Worm (Caenorhabditis elegans): ENCODE data around the gene unc-17.

unc-17 gene

DNA sequence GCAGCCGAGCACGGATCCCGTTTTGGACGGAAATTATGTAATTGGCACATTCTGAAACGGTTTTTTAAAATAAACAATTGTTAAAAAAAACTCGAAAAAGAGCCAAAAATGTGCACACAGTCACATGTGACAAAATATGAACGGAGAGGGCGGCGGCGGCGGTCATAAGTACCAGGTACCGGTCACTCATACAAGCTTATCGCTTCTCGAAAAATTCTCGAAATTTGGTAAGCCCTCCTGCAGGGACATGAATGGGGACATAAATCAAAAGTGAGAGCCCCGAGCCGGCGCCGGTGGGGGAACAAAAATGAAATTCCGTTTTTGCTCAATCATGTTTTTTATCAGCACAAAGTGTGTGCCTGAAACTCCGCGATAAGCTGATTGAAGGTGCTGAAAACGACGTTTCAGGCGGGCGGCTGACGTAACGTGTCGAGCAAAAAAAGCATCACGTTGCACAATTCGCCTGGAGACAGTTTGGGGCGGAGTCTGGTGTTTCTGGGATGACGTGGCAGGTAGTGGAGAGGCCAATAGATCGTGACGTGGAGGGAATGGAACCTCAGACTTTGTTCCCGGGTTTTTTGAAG lies 11.4 kb downstream of the unc-17 start, which contains the start of gene ltah-1.2:
ltah-1.2 (minus strand) TSS at position 51 of the 584 bp plus-strand sequence.
- TF ChIP-seq efl-1 (optimal IDR thresholded peaks at IDR 0.05), result no peak
- TF ChIP-seq efl-1 (GFP tag; optimal IDR thresholded peaks at IDR 0.05 in 1 of 2), result peak in 1 of 2 experiments; percentile 15
- no peak for TF ChIP-seq ztf-11 (tag; optimal IDR thresholded peaks at IDR 0.05)
- peak; percentile 11 for TF ChIP-seq pax-3 (tag; optimal IDR thresholded peaks at IDR 0.05)
- no peak for TF ChIP-seq lsy-2 (tag; optimal IDR thresholded peaks at IDR 0.05)
- no peak for TF ChIP-seq unc-62 (GFP tag; optimal IDR thresholded peaks at IDR 0.05)
- peak; percentile 76 for TF ChIP-seq elt-2 (tag; optimal IDR thresholded peaks at IDR 0.05)
- no peak for TF ChIP-seq zip-4 (GFP tag; optimal IDR thresholded peaks at IDR 0.05)

- TF ChIP-seq efl-1 (optimal IDR thresholded peaks at IDR 0.05), result no peak
- TF ChIP-seq efl-1 (GFP tag; optimal IDR thresholded peaks at IDR 0.05 in 1 of 2), result peak in 1 of 2 experiments; percentile 74
- TF ChIP-seq jun-1 (tag; optimal IDR thresholded peaks at IDR 0.05), result peak; percentile 34
- TF ChIP-seq nhr-19 (GFP tag; conservative IDR thresholded peaks at IDR 0.05), result peak; percentile 25; the same call in 1 of the 2 replicates
- no peak for TF ChIP-seq lin-14 (GFP tag; optimal IDR thresholded peaks at IDR 0.05)
- TF ChIP-seq nhr-20 (tag; optimal IDR thresholded peaks at IDR 0.05), result peak; percentile 27
- TF ChIP-seq pqm-1 (tag; optimal IDR thresholded peaks at IDR 0.05), result peak; percentile 81
- TF ChIP-seq mdl-1 (tag; optimal IDR thresholded peaks at IDR 0.05), result peak in 1 of 2 experiments; percentile 53
- no peak for TF ChIP-seq C34B4.2 (tag; optimal IDR thresholded peaks at IDR 0.05)
- peak; percentile 57 for TF ChIP-seq nhr-90 (tag; optimal IDR thresholded peaks at IDR 0.05; ENCODE audit: poor library complexity)
- TF ChIP-seq elt-2 (tag; optimal IDR thresholded peaks at IDR 0.05), result peak; percentile 99
- no peak for TF ChIP-seq xbp-1 (tag; optimal IDR thresholded peaks at IDR 0.05)
- peak; percentile 53 for TF ChIP-seq nhr-71 (tag; optimal IDR thresholded peaks at IDR 0.05)
- peak; percentile 1 for TF ChIP-seq egl-13 (tag; optimal IDR thresholded peaks at IDR 0.05)
- TF ChIP-seq fkh-8 (tag; optimal IDR thresholded peaks at IDR 0.05), result no peak
- TF ChIP-seq lin-35 (GFP tag; optimal IDR thresholded peaks at IDR 0.05), result peak in 1 of 2 experiments; percentile 69
Measured at ce11 chrIV:3611845-3612244, 12.7 kb downstream of the unc-17 start.

DNA sequence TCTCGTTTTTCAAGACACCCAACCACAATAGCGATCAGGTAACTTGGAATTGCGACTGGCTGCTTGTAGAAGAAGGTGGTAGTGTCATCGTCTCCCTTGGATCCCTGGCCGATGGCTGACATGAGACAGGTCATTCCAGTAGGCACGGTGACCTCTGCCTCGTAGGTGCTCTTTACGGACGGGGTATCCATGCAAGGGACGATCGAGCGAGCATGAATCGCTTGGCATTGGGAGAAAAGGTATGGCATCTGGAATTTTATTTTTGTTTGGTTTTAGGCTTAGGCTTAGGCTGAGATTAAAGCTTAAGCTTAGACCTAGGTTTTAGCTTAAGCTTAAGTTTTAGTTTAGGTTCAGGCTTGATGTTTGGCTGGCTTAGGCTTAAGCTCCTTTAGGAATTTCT lies 13.5 kb downstream of the unc-17 start:
- TF ChIP-seq ceh-90 (tag; optimal IDR thresholded peaks at IDR 0.05), result no peak
- no peak for TF ChIP-seq nhr-90 (tag; optimal IDR thresholded peaks at IDR 0.05; ENCODE audit: poor library complexity)
- TF ChIP-seq nhr-77 (tag; optimal IDR thresholded peaks at IDR 0.05), result no peak
- no peak for TF ChIP-seq nhr-85 (tag)
- TF ChIP-seq pqm-1 (tag; optimal IDR thresholded peaks at IDR 0.05), result no peak
- no peak for TF ChIP-seq efl-3 (GFP tag; optimal IDR thresholded peaks at IDR 0.05)

- TF ChIP-seq C34B4.2 (tag; optimal IDR thresholded peaks at IDR 0.05) (no peak), nhr-77 (tag; optimal IDR thresholded peaks at IDR 0.05) (no peak), mab-9 (GFP tag; IDR thresholded peaks at IDR 0.05) (no peak), sptf-1 (tag; optimal IDR thresholded peaks at IDR 0.05) (no peak), ces-1 (GFP tag; optimal IDR thresholded peaks at IDR 0.05) (no peak), pqm-1 (tag; optimal IDR thresholded peaks at IDR 0.05) (no peak), dsc-1 (tag; optimal IDR thresholded peaks at IDR 0.05) (no peak), egl-27 (tag; optimal IDR thresholded peaks at IDR 0.05) (no peak), pax-3 (tag; optimal IDR thresholded peaks at IDR 0.05) (no peak), nhr-84 (tag; optimal IDR thresholded peaks at IDR 0.05) (no peak), Y116A8C.19 (tag; optimal IDR thresholded peaks at IDR 0.05; ENCODE audit: borderline replicate concordance) (no peak), nhr-20 (tag; optimal IDR thresholded peaks at IDR 0.05) (no peak), lin-14 (GFP tag; optimal IDR thresholded peaks at IDR 0.05) (no peak), mef-2 (tag; optimal IDR thresholded peaks at IDR 0.05) (no peak), dpl-1 (GFP tag; optimal IDR thresholded peaks at IDR 0.05) (no peak), C04F5.9 (tag; optimal IDR thresholded peaks at IDR 0.05) (no peak), vab-15 (tag; optimal IDR thresholded peaks at IDR 0.05) (no peak), efl-3 (GFP tag; optimal IDR thresholded peaks at IDR 0.05) (no peak), nhr-71 (tag; optimal IDR thresholded peaks at IDR 0.05) (no peak)
Measured at ce11 chrIV:3608547-3609222, 15.8 kb downstream of the unc-17 start.
